Fruit fly (Drosophila melanogaster) whole organism, embryonic: ENCODE measurements around the gene CG42638.

Experiments
- BEAF-32 ChIP-seq: fragments of 200-800 bp; sonication (Bioruptor generic); optimal IDR thresholded peaks from 3 replicates; lab custom pipeline; 2017; ENCODE audit warnings: missing biosample characterization, missing genetic modification characterization, mild to moderate bottlenecking, moderate library complexity, missing genetic modification reagents
- Bteb2 ChIP-seq: fragments of 200-800 bp; sonication (Bioruptor generic); optimal IDR thresholded peaks from 2 replicates; lab custom pipeline; 2016; ENCODE audit warnings: missing biosample characterization, missing genetic modification characterization
- C15 ChIP-seq: fragments of 200-800 bp; sonication (Bioruptor generic); IDR thresholded peaks from 3 replicates; pipeline ENCODE4 v1.3.6; 2022; ENCODE audit warnings: missing biosample characterization, missing genetic modification characterization
- CG10431 ChIP-seq: fragments of 200-800 bp; sonication (Bioruptor generic); optimal IDR thresholded peaks from 3 replicates; lab custom pipeline; 2018; ENCODE audit warnings: missing biosample characterization, mild to moderate bottlenecking, missing genetic modification characterization
- CG10543 ChIP-seq: fragments of 200-800 bp; sonication (Bioruptor generic); optimal IDR thresholded peaks from 3 replicates; lab custom pipeline; 2017; ENCODE audit warnings: missing biosample characterization, mild to moderate bottlenecking, missing genetic modification characterization, moderate library complexity
- CG12942 ChIP-seq: fragments of 200-800 bp; sonication (Bioruptor generic); optimal IDR thresholded peaks from 3 replicates; lab custom pipeline; 2016; ENCODE audit warnings: missing biosample characterization, missing genetic modification characterization
- CG15269 ChIP-seq: fragments of 200-800 bp; sonication (Bioruptor generic); optimal IDR thresholded peaks from 2 replicates; lab custom pipeline; 2018; ENCODE audit warnings: missing biosample characterization, mild to moderate bottlenecking, missing genetic modification characterization, moderate library complexity
- CG17328 ChIP-seq: fragments of 200-800 bp; sonication (Bioruptor generic); IDR thresholded peaks from 2 replicates; pipeline ENCODE4 v1.3.6; 2022; ENCODE audit warnings: missing biosample characterization, missing genetic modification characterization
- CG18599 ChIP-seq: fragments of 200-800 bp; sonication (Bioruptor generic); optimal IDR thresholded peaks from 3 replicates; lab custom pipeline; 2017; ENCODE audit warnings: missing biosample characterization, missing genetic modification characterization, mild to moderate bottlenecking, moderate library complexity, missing genetic modification reagents
- CG18619 ChIP-seq: fragments of 200-800 bp; sonication (Bioruptor generic); optimal IDR thresholded peaks from 3 replicates; lab custom pipeline; 2017; ENCODE audit warnings: missing biosample characterization, mild to moderate bottlenecking, missing genetic modification characterization
- CG2116 ChIP-seq: fragments of 200-800 bp; sonication (Bioruptor generic); optimal IDR thresholded peaks from 3 replicates; lab custom pipeline; 2018; ENCODE audit warnings: missing biosample characterization, mild to moderate bottlenecking, missing genetic modification characterization
- CG2199 ChIP-seq: fragments of 200-800 bp; sonication (Bioruptor generic); IDR thresholded peaks from 3 replicates; pipeline ENCODE4 v1.3.6; 2022; ENCODE audit warnings: missing biosample characterization, missing genetic modification characterization
- CG30020 ChIP-seq: fragments of 200-800 bp; optimal IDR thresholded peaks from 2 replicates; lab custom pipeline; 2019; ENCODE audit warnings: missing biosample characterization, mild to moderate bottlenecking, missing genetic modification characterization, moderate library complexity
- CG42726 ChIP-seq: fragments of 200-800 bp; sonication (Bioruptor generic); IDR thresholded peaks from 2 replicates; pipeline ENCODE4 v1.3.6; 2022; ENCODE audit warnings: missing biosample characterization, missing genetic modification characterization; ENCODE audit not compliant: partially characterized antibody
- CG4617 ChIP-seq: fragments of 200-800 bp; sonication (Bioruptor generic); optimal IDR thresholded peaks from 3 replicates; lab custom pipeline; 2016; ENCODE audit warnings: missing biosample characterization, missing genetic modification characterization, borderline replicate concordance
- CG4854 ChIP-seq: fragments of 200-800 bp; sonication (Bioruptor generic); optimal IDR thresholded peaks from 2 replicates; lab custom pipeline; 2016; ENCODE audit warnings: missing biosample characterization, missing genetic modification characterization, inconsistent platforms
- CG7839 ChIP-seq: fragments of 200-800 bp; sonication (Bioruptor generic); optimal IDR thresholded peaks from 3 replicates; lab custom pipeline; 2018; ENCODE audit warnings: missing biosample characterization, mild to moderate bottlenecking, missing genetic modification characterization, moderate library complexity
- CG8944 ChIP-seq: fragments of 200-800 bp; sonication (Bioruptor generic); optimal IDR thresholded peaks from 3 replicates; lab custom pipeline; 2016; ENCODE audit warnings: missing biosample characterization, missing genetic modification characterization
- CoRest ChIP-seq: fragments of 200-800 bp; sonication (Bioruptor generic); optimal IDR thresholded peaks from 3 replicates; lab custom pipeline; 2018; ENCODE audit warnings: missing biosample characterization, mild to moderate bottlenecking, missing genetic modification characterization, moderate library complexity
- Dek ChIP-seq: fragments of 200-800 bp; sonication (Bioruptor generic); optimal IDR thresholded peaks from 3 replicates; lab custom pipeline; 2019; ENCODE audit warnings: missing biosample characterization, mild to moderate bottlenecking, missing genetic modification characterization, moderate library complexity
- H15 ChIP-seq: fragments of 200-800 bp; sonication (Bioruptor generic); IDR thresholded peaks from 3 replicates; pipeline ENCODE4 v1.3.6; 2022; ENCODE audit warnings: missing biosample characterization, missing genetic modification characterization
- Hey ChIP-seq: fragments of 200-800 bp; sonication (Bioruptor generic); optimal IDR thresholded peaks from 3 replicates; lab custom pipeline; 2018; ENCODE audit warnings: missing biosample characterization, mild to moderate bottlenecking, missing genetic modification characterization
- HmgD ChIP-seq: fragments of 200-800 bp; sonication (Bioruptor generic); optimal IDR thresholded peaks from 3 replicates; lab custom pipeline; 2016; ENCODE audit warnings: missing biosample characterization, missing genetic modification characterization
- HmgZ ChIP-seq: fragments of 200-800 bp; sonication (Bioruptor generic); optimal IDR thresholded peaks from 2 replicates; lab custom pipeline; 2018; ENCODE audit warnings: missing biosample characterization, mild to moderate bottlenecking, missing genetic modification characterization
- Hmr ChIP-seq: fragments of 200-800 bp; sonication (Bioruptor generic); optimal IDR thresholded peaks from 3 replicates; lab custom pipeline; 2017; ENCODE audit warnings: mild to moderate bottlenecking, missing biosample characterization, missing genetic modification reagents, missing genetic modification characterization
- Hmx ChIP-seq: fragments of 200-800 bp; sonication (Bioruptor generic); optimal IDR thresholded peaks from 2 replicates; lab custom pipeline; 2016; ENCODE audit warnings: missing biosample characterization, missing genetic modification characterization
- Hr78 ChIP-seq, 2 experiments: fragments of 200-800 bp in 1 of 2; fragments of >200 bp in 1 of 2; sonication (Bioruptor generic) in 1 of 2; optimal IDR thresholded peaks; 2 replicates each; lab custom pipeline; 2017 to 2019; ENCODE audit warnings: missing biosample characterization in 2 of 2, missing genetic modification characterization in 2 of 2, mild to moderate bottlenecking in 1 of 2, moderate library complexity in 1 of 2
- Lim3 ChIP-seq: fragments of 200-800 bp; sonication (Bioruptor generic); IDR thresholded peaks from 2 replicates; pipeline ENCODE4 v1.3.6; 2022; ENCODE audit warnings: missing biosample characterization, missing genetic modification characterization
- Med ChIP-seq: fragments of 200-800 bp; sonication (Bioruptor generic); peaks from one replicate; lab custom pipeline; 2016; ENCODE audit warnings: missing biosample characterization, missing genetic modification characterization, mild to moderate bottlenecking, inconsistent platforms, moderate library complexity
- NK7.1 ChIP-seq: fragments of 200-800 bp; sonication (Bioruptor generic); optimal IDR thresholded peaks from 3 replicates; lab custom pipeline; 2016; ENCODE audit warnings: missing biosample characterization, missing genetic modification characterization
- Oaz ChIP-seq: fragments of 200-800 bp; sonication (Bioruptor generic); IDR thresholded peaks from 2 replicates; pipeline ENCODE4 v1.3.6; 2022; ENCODE audit warnings: missing biosample characterization, missing genetic modification characterization
- Ravus ChIP-seq: fragments of 200-800 bp; sonication (Bioruptor generic); IDR thresholded peaks from 2 replicates; pipeline ENCODE4 v1.3.6; 2022; ENCODE audit warnings: missing biosample characterization, missing genetic modification characterization
- Rx ChIP-seq: fragments of 200-800 bp; sonication (Bioruptor generic); IDR thresholded peaks from 2 replicates; pipeline ENCODE4 v1.3.6; 2022; ENCODE audit warnings: missing biosample characterization, missing genetic modification characterization
- chinmo ChIP-seq: fragments of 200-800 bp; sonication (Bioruptor generic); IDR thresholded peaks from 4 replicates; pipeline ENCODE4 v1.3.6; 2022; ENCODE audit warnings: missing biosample characterization, missing genetic modification characterization; ENCODE audit not compliant: partially characterized antibody
- chn ChIP-seq: fragments of 200-800 bp; sonication (Bioruptor generic); optimal IDR thresholded peaks from 2 replicates; lab custom pipeline; 2016; ENCODE audit warnings: missing biosample characterization, missing genetic modification characterization
- dan ChIP-seq: fragments of 200-800 bp; sonication (Bioruptor generic); IDR thresholded peaks from 2 replicates; pipeline ENCODE4 v1.3.6; 2022; ENCODE audit warnings: missing biosample characterization, missing genetic modification characterization
- ftz-f1 ChIP-seq: fragments of 200-800 bp; sonication (Bioruptor generic); optimal IDR thresholded peaks from 2 replicates; lab custom pipeline; 2016; ENCODE audit warnings: missing biosample characterization, missing genetic modification characterization
- fu2 ChIP-seq: fragments of 200-800 bp; sonication (Bioruptor generic); optimal IDR thresholded peaks from 2 replicates; lab custom pipeline; 2016; ENCODE audit warnings: missing biosample characterization, missing genetic modification characterization
- inv ChIP-seq: fragments of 200-800 bp; sonication (Bioruptor generic); IDR thresholded peaks from 2 replicates; pipeline ENCODE4 v1.3.6; 2022; ENCODE audit warnings: missing biosample characterization, missing genetic modification characterization; ENCODE audit not compliant: partially characterized antibody
- jing ChIP-seq: fragments of 200-800 bp; sonication (Bioruptor generic); optimal IDR thresholded peaks from 2 replicates; lab custom pipeline; 2018; ENCODE audit warnings: missing biosample characterization, mild to moderate bottlenecking, missing genetic modification characterization
- kay ChIP-seq: fragments of 200-800 bp; sonication (Bioruptor generic); optimal IDR thresholded peaks from 2 replicates; lab custom pipeline; 2016; ENCODE audit warnings: missing biosample characterization, missing genetic modification characterization
- klu ChIP-seq: fragments of 200-800 bp; sonication (Bioruptor generic); IDR thresholded peaks from 2 replicates; pipeline ENCODE4 v1.3.6; 2022; ENCODE audit warnings: missing biosample characterization, missing genetic modification characterization
- nmo ChIP-seq: fragments of 200-800 bp; sonication (Bioruptor generic); optimal IDR thresholded peaks from 2 replicates; lab custom pipeline; 2018; ENCODE audit warnings: missing biosample characterization, mild to moderate bottlenecking, missing genetic modification characterization, moderate library complexity
- phol ChIP-seq: fragments of 200-800 bp; sonication (Bioruptor generic); optimal IDR thresholded peaks from 3 replicates; lab custom pipeline; 2018; ENCODE audit warnings: missing biosample characterization, mild to moderate bottlenecking, missing genetic modification characterization, moderate library complexity
- scrt ChIP-seq: fragments of 200-800 bp; sonication (Bioruptor generic); optimal IDR thresholded peaks from 2 replicates; lab custom pipeline; 2018; ENCODE audit warnings: missing biosample characterization, mild to moderate bottlenecking, missing genetic modification characterization, moderate library complexity
- ssp ChIP-seq: fragments of 200-800 bp; sonication (Bioruptor generic); IDR thresholded peaks from 2 replicates; pipeline ENCODE4 v1.3.6; 2022; ENCODE audit warnings: missing biosample characterization, missing genetic modification characterization
- stwl ChIP-seq: fragments of 200-800 bp; sonication (Bioruptor generic); optimal IDR thresholded peaks from 3 replicates; lab custom pipeline; 2018; ENCODE audit warnings: missing biosample characterization, mild to moderate bottlenecking, missing genetic modification characterization, moderate library complexity
- vfl ChIP-seq: fragments of 200-800 bp; sonication (Bioruptor generic); optimal IDR thresholded peaks from 2 replicates; lab custom pipeline; 2016; ENCODE audit warnings: missing biosample characterization, missing genetic modification characterization
- wek ChIP-seq: fragments of 200-800 bp; sonication (Bioruptor generic); optimal IDR thresholded peaks from 3 replicates; lab custom pipeline; 2018; ENCODE audit warnings: missing biosample characterization, mild to moderate bottlenecking, missing genetic modification characterization, moderate library complexity
- zen ChIP-seq: fragments of 200-800 bp; sonication (Bioruptor generic); optimal IDR thresholded peaks from 3 replicates; lab custom pipeline; 2018; ENCODE audit warnings: missing biosample characterization, mild to moderate bottlenecking, missing genetic modification characterization, moderate library complexity

The CG42638 gene

DNA sequence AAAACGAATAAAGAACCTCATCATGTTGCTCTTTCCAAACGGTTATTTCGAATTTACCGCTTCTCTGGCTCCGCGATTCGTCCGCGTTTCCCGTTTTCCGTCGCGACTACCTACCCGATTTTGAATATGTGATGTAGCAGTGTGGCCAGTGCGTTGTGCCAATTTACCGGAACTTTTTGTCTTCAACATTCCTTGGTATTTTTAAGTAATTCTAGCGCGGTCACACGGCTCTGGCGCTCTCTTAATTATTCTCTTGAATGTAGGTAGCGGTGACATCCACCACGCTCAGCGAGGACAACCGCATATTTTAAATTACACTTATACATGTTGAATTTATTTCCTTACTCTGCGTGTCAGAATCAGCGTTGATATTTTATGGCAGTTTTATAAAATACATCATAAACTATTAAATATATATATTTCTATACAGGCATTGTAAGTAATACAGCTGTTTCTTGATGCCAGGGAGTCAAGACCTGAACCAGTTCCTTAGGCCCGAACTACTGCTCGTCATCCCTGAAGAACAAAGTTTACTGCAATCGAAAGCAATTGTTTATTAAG is 44.0 kb upstream of the CG42638 start, which contains the start of the genes CG42637, Gyc76C and SREBP (continued):
- TF ChIP-seq CG30020 (peak; percentile 42), dan (GFP tag; lab: Robert Waterston, UW) (no peak), CG12942 (no peak), Hr78 (GFP tag; optimal IDR thresholded peaks at IDR 0.05; lab: Kevin White, UChicago) (no peak), CG4854 (no peak), CoRest (peak; percentile 31), H15 (GFP tag; lab: Robert Waterston, UW) (no peak), CG10431 (GFP tag; lab: Kevin White, UChicago) (peak; percentile 4), Hey (tag; lab: Kevin White, UChicago) (no peak), BEAF-32 (GFP tag; lab: Kevin White, UChicago) (peak; percentile 56), CG8944 (GFP tag; lab: Kevin White, UChicago) (no peak), CG2116 (GFP tag; lab: Kevin White, UChicago) (peak; percentile 69), vfl (GFP tag; lab: Kevin White, UChicago) (no peak), Rx (GFP tag; lab: Robert Waterston, UW) (no peak), HmgZ (tag; lab: Kevin White, UChicago) (peak; percentile 63), scrt (GFP tag; lab: Kevin White, UChicago) (no peak), klu (GFP tag; lab: Robert Waterston, UW) (no peak), CG17328 (GFP tag; lab: Robert Waterston, UW) (no peak), NK7.1 (GFP tag; lab: Kevin White, UChicago) (no peak), jing (GFP tag; lab: Kevin White, UChicago) (no peak), phol (peak; percentile 36), CG4617 (GFP tag; lab: Kevin White, UChicago) (peak; percentile 38), HmgD (GFP tag; lab: Kevin White, UChicago) (peak; percentile 42), ssp (GFP tag; lab: Robert Waterston, UW) (no peak), Hmr (GFP tag; lab: Kevin White, UChicago) (peak; percentile 69), CG10543 (GFP tag; lab: Kevin White, UChicago) (no peak), Med (GFP tag; lab: Kevin White, UChicago) (peak; percentile 91), CG15269 (tag; lab: Kevin White, UChicago) (no peak), Ravus (no peak), CG42726 (GFP tag; lab: Robert Waterston, UW) (peak; percentile 75), Dek (tag; lab: Kevin White, UChicago) (peak; percentile 30), Lim3 (GFP tag; lab: Robert Waterston, UW) (no peak), CG18599 (GFP tag; lab: Kevin White, UChicago) (no peak), inv (GFP tag; lab: Robert Waterston, UW) (peak; percentile 40; the same call in 1 of the 2 replicates), kay (no peak), Oaz (no peak), chinmo (GFP tag; lab: Robert Waterston, UW) (peak; percentile 59; the same call in 2 of the 4 replicates), stwl (tag; lab: Kevin White, UChicago) (peak; percentile 95), Bteb2 (GFP tag; lab: Kevin White, UChicago) (no peak), CG18619 (GFP tag; lab: Kevin White, UChicago) (peak; percentile 2), Hmx (no peak), wek (GFP tag; lab: Kevin White, UChicago) (no peak), CG2199 (GFP tag; lab: Robert Waterston, UW) (no peak), CG7839 (tag; lab: Kevin White, UChicago) (no peak), C15 (GFP tag; lab: Robert Waterston, UW) (no peak), ftz-f1 (GFP tag; lab: Kevin White, UChicago) (no peak), chn (GFP tag; lab: Kevin White, UChicago) (no peak), nmo (GFP tag; lab: Kevin White, UChicago) (peak; percentile 40), zen (peak; percentile 67), fu2 (GFP tag; lab: Kevin White, UChicago) (no peak)
